Worm (Caenorhabditis elegans) whole organism, L3 larva: ENCODE data around the gene D1025.10.

Source experiments
- R02D3.7 ChIP-seq: fragments of 150-350 bp; optimal IDR thresholded peaks from 2 replicates; lab custom pipeline; 2014; ENCODE audit warnings: missing biosample characterization, missing genetic modification characterization
- elt-3 ChIP-seq, 3 experiments: fragments of 150-350 bp in 1 of 3; sonication (generic microtip) in 2 of 3; optimal IDR thresholded peaks; 2 replicates in 2 of 3; 4 replicates in 1 of 3; lab custom pipeline; 2014 to 2017; ENCODE audit warnings: missing biosample characterization in 3 of 3, missing genetic modification characterization in 3 of 3
- eor-1 ChIP-seq, 2 experiments: fragments of 150-350 bp; optimal IDR thresholded peaks; 2 replicates each; lab custom pipeline; 2014 to 2018; ENCODE audit warnings: missing biosample characterization in 2 of 2, missing genetic modification characterization in 2 of 2
- fkh-2 ChIP-seq: fragments of 150-350 bp; optimal IDR thresholded peaks from 2 replicates; lab custom pipeline; 2014; ENCODE audit warnings: missing biosample characterization, missing genetic modification reagents, missing genetic modification characterization
- jun-1 ChIP-seq: fragments of 150-350 bp; optimal IDR thresholded peaks from 2 replicates; lab custom pipeline; 2014; ENCODE audit warnings: missing biosample characterization, missing genetic modification reagents, missing genetic modification characterization
- mdl-1 ChIP-seq: fragments of 150-350 bp; optimal IDR thresholded peaks from 2 replicates; lab custom pipeline; 2014; ENCODE audit warnings: missing biosample characterization, missing genetic modification characterization
- snpc-4 ChIP-seq: fragments of 150-350 bp; optimal IDR thresholded peaks from 2 replicates; lab custom pipeline; 2014; ENCODE audit warnings: missing biosample characterization, missing genetic modification characterization
- unc-39 ChIP-seq: sonication (generic microtip); optimal IDR thresholded peaks from 4 replicates; lab custom pipeline; 2017; ENCODE audit warnings: missing biosample characterization, missing genetic modification characterization

- TF ChIP-seq elt-3 (tag; optimal IDR thresholded peaks at IDR 0.05; lab: Kevin White, UChicago) (no peak), snpc-4 (tag; lab: Kevin White, UChicago) (no peak), eor-1 (tag; optimal IDR thresholded peaks at IDR 0.05; lab: Kevin White, UChicago) (no peak), R02D3.7 (no peak), jun-1 (tag; lab: Kevin White, UChicago) (no peak), mdl-1 (tag; lab: Kevin White, UChicago) (peak; percentile 21), unc-39 (tag; lab: Kevin White, UChicago) (no peak), fkh-2 (tag; lab: Kevin White, UChicago) (no peak)
Observed at ce11 chrX:14503800-14504550, 12.7 kb upstream of the D1025.10 start, which contains the start of gene M163.1.
